Worm (Caenorhabditis elegans) whole organism, L2 larva: ENCODE results near the gene T09A5.5.

Experiments
- lin-13 ChIP-seq: fragments of 150-350 bp; optimal IDR thresholded peaks from 2 replicates; lab custom pipeline; 2014; ENCODE audit warnings: missing biosample characterization, missing genetic modification reagents, missing genetic modification characterization
- nhr-25 ChIP-seq: fragments of 150-350 bp; sonication (generic microtip); optimal IDR thresholded peaks from 3 replicates; lab custom pipeline; 2014; ENCODE audit warnings: missing biosample characterization, missing genetic modification characterization
- unc-62 ChIP-seq: fragments of 150-350 bp; optimal IDR thresholded peaks from 2 replicates; lab custom pipeline; 2014; ENCODE audit warnings: missing biosample characterization, missing genetic modification reagents, missing genetic modification characterization
- ztf-11 ChIP-seq: sonication (generic microtip); optimal IDR thresholded peaks from 2 replicates; lab custom pipeline; 2017; ENCODE audit warnings: missing biosample characterization, missing genetic modification characterization
- ztf-4 ChIP-seq: fragments of 150-350 bp; optimal IDR thresholded peaks from 2 replicates; lab custom pipeline; 2014; ENCODE audit warnings: missing biosample characterization, missing genetic modification characterization

DNA sequence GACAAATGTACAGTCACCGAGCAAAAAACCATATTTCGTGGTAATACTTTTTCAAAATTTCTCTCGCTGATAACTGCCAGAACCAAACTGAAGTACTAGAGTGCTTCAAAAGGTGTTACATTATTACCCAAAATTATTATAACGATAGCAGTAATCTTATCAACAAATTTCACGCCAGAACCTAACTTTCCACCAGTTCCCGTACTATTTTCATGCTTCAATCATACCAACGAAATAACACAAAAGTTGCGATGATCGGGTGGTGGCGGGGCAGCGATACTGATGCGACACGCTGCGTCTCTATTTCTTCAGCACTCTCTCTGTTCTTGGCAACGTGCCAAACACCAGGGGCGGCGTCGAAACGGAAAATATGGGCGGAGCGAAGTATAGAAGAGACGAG, 44.6 kb downstream of the T09A5.5 start:
- TF ChIP-seq lin-13 (GFP tag; lab: Kevin White, UChicago) (no peak), unc-62 (no peak), nhr-25 (tag; lab: Kevin White, UChicago) (peak; percentile 36), ztf-4 (tag; lab: Kevin White, UChicago) (no peak), ztf-11 (tag; lab: Kevin White, UChicago) (no peak)
